Fruit fly (Drosophila melanogaster): ENCODE data around the gene CG16758.

The CG16758 gene

dm6 chr3L:2466411-2467015, 36.9 kb downstream of the CG16758 start:
- TF ChIP-seq fru (GFP tag; optimal IDR thresholded peaks at IDR 0.05) (peak; percentile 100), Dfd (GFP tag; optimal IDR thresholded peaks at IDR 0.05) (no peak), CG9705 (GFP tag; optimal IDR thresholded peaks at IDR 0.05) (no peak), h (GFP tag; optimal IDR thresholded peaks at IDR 0.05) (peak; percentile 38), lola (GFP tag; optimal IDR thresholded peaks at IDR 0.05) (no peak), brk (GFP tag; optimal IDR thresholded peaks at IDR 0.05) (peak; percentile 32), N (GFP tag; optimal IDR thresholded peaks at IDR 0.05) (no peak), pan (optimal IDR thresholded peaks at IDR 0.05) (no peak), GATAd (GFP tag; optimal IDR thresholded peaks at IDR 0.05) (no peak), Hnf4 (GFP tag; optimal IDR thresholded peaks at IDR 0.05) (peak; percentile 31), Hr83 (GFP tag; optimal IDR thresholded peaks at IDR 0.05; ENCODE audit: poor library complexity, severe bottlenecking) (peak; percentile 51), OdsH (GFP tag; optimal IDR thresholded peaks at IDR 0.05) (peak; percentile 24), jim (GFP tag; optimal IDR thresholded peaks at IDR 0.05) (no peak), dmrt93B (GFP tag; optimal IDR thresholded peaks at IDR 0.05) (no peak), CrebA (GFP tag; optimal IDR thresholded peaks at IDR 0.05; ENCODE audit: borderline replicate concordance) (peak; percentile 36), dl (GFP tag; optimal IDR thresholded peaks at IDR 0.05; ENCODE audit: insufficient read depth in 1 of 2, partially characterized antibody in 2 of 2) (no peak), Abd-B (GFP tag; optimal IDR thresholded peaks at IDR 0.05) (no peak), foxo (GFP tag; optimal IDR thresholded peaks at IDR 0.05) (peak in 1 of 2 experiments; percentile 28), psq (GFP tag; optimal IDR thresholded peaks at IDR 0.05) (no peak), ey (GFP tag; optimal IDR thresholded peaks at IDR 0.05) (peak; percentile 7), sage (GFP tag; optimal IDR thresholded peaks at IDR 0.05) (peak; percentile 8), dsf (GFP tag; optimal IDR thresholded peaks at IDR 0.05; ENCODE audit: borderline replicate concordance) (no peak), rgr (GFP tag; optimal IDR thresholded peaks at IDR 0.05) (no peak), Vsx2 (GFP tag; optimal IDR thresholded peaks at IDR 0.05; ENCODE audit: partially characterized antibody) (peak; percentile 28), HLH106 (tag; optimal IDR thresholded peaks at IDR 0.05) (peak; percentile 4), Mio (GFP tag; optimal IDR thresholded peaks at IDR 0.05) (no peak), Sp1 (GFP tag; optimal IDR thresholded peaks at IDR 0.05) (peak; percentile 2), sv (GFP tag; optimal IDR thresholded peaks at IDR 0.05) (no peak), Hr78 (GFP tag; optimal IDR thresholded peaks at IDR 0.05) (no peak), tai (GFP tag; optimal IDR thresholded peaks at IDR 0.05) (peak; percentile 35), Rel (GFP tag; optimal IDR thresholded peaks at IDR 0.05) (no peak), Rel (tag; optimal IDR thresholded peaks at IDR 0.05) (peak; percentile 33), usp (GFP tag; optimal IDR thresholded peaks at IDR 0.05) (no peak), Myc (optimal IDR thresholded peaks at IDR 0.05) (peak; percentile 43), CG32264 (GFP tag; optimal IDR thresholded peaks at IDR 0.05) (no peak), Dif (GFP tag; optimal IDR thresholded peaks at IDR 0.05; ENCODE audit: partially characterized antibody) (peak; percentile 70), woc (GFP tag; optimal IDR thresholded peaks at IDR 0.05) (no peak), Jra (GFP tag; optimal IDR thresholded peaks at IDR 0.05) (no peak), br (GFP tag; optimal IDR thresholded peaks at IDR 0.05) (peak; percentile 20)

- TF ChIP-seq Mio (GFP tag; optimal IDR thresholded peaks at IDR 0.05) (no peak), CG9705 (GFP tag; optimal IDR thresholded peaks at IDR 0.05) (no peak), Dfd (GFP tag; optimal IDR thresholded peaks at IDR 0.05) (no peak)
Observed at dm6 chr3L:2462017-2462416, 41.4 kb downstream of the CG16758 start.

- TF ChIP-seq Myc (optimal IDR thresholded peaks at IDR 0.05): no peak
- no peak for TF ChIP-seq tai (GFP tag; optimal IDR thresholded peaks at IDR 0.05)
- TF ChIP-seq pan (optimal IDR thresholded peaks at IDR 0.05): no peak
- no peak for TF ChIP-seq usp (GFP tag; optimal IDR thresholded peaks at IDR 0.05)
- no peak for TF ChIP-seq fru (GFP tag; optimal IDR thresholded peaks at IDR 0.05)
- TF ChIP-seq CG32264 (GFP tag; optimal IDR thresholded peaks at IDR 0.05): no peak
- no peak for TF ChIP-seq CG9705 (GFP tag; optimal IDR thresholded peaks at IDR 0.05)
- TF ChIP-seq HLH106 (tag; optimal IDR thresholded peaks at IDR 0.05): no peak
- TF ChIP-seq brk (GFP tag; optimal IDR thresholded peaks at IDR 0.05): no peak
- no peak for TF ChIP-seq Abd-B (GFP tag; optimal IDR thresholded peaks at IDR 0.05)
- no peak for TF ChIP-seq Mio (GFP tag; optimal IDR thresholded peaks at IDR 0.05)
- TF ChIP-seq Dif (GFP tag; optimal IDR thresholded peaks at IDR 0.05; ENCODE audit: partially characterized antibody): no peak
- TF ChIP-seq Dfd (GFP tag; optimal IDR thresholded peaks at IDR 0.05): no peak
Observed at dm6 chr3L:2458763-2459162, 44.6 kb downstream of the CG16758 start.

Measured in whole organism, wandering third instar larva.